Fruit fly (Drosophila melanogaster) whole organism, embryonic: ENCODE data around the gene CG6962.

Source experiments
- Adf1 ChIP-seq: fragments of 200-800 bp; sonication (Bioruptor generic); IDR thresholded peaks from 2 replicates; pipeline ENCODE4 v1.3.6; 2022; ENCODE audit warnings: missing biosample characterization, missing genetic modification characterization
- Asciz ChIP-seq: fragments of 200-800 bp; sonication (Bioruptor generic); optimal IDR thresholded peaks from 2 replicates; lab custom pipeline; 2017; ENCODE audit warnings: missing biosample characterization, mild to moderate bottlenecking, missing genetic modification characterization, missing genetic modification reagents
- Atf-2 ChIP-seq: fragments of 200-800 bp; sonication (Bioruptor generic); optimal IDR thresholded peaks from 2 replicates; lab custom pipeline; 2016; ENCODE audit warnings: missing biosample characterization, missing genetic modification characterization
- Atf6 ChIP-seq: fragments of 200-800 bp; sonication (Bioruptor generic); IDR thresholded peaks from 2 replicates; pipeline ENCODE4 v1.3.6; 2022; ENCODE audit warnings: missing biosample characterization, missing genetic modification characterization
- B-H2 ChIP-seq: fragments of 200-800 bp; sonication (Bioruptor generic); optimal IDR thresholded peaks from 2 replicates; lab custom pipeline; 2018; ENCODE audit warnings: missing biosample characterization, mild to moderate bottlenecking, missing genetic modification characterization
- CG13424 ChIP-seq: fragments of 200-800 bp; sonication (Bioruptor generic); optimal IDR thresholded peaks from 2 replicates; lab custom pipeline; 2019; ENCODE audit warnings: missing biosample characterization, mild to moderate bottlenecking, missing genetic modification characterization, moderate library complexity
- CG15269 ChIP-seq: fragments of 200-800 bp; sonication (Bioruptor generic); optimal IDR thresholded peaks from 2 replicates; lab custom pipeline; 2018; ENCODE audit warnings: missing biosample characterization, mild to moderate bottlenecking, missing genetic modification characterization, moderate library complexity
- CG1529 ChIP-seq: fragments of 200-800 bp; sonication (Bioruptor generic); optimal IDR thresholded peaks from 3 replicates; lab custom pipeline; 2018; ENCODE audit warnings: missing biosample characterization, missing genetic modification characterization
- CG1603 ChIP-seq: fragments of 200-800 bp; sonication (Bioruptor generic); optimal IDR thresholded peaks from 2 replicates; lab custom pipeline; 2019; ENCODE audit warnings: missing biosample characterization, mild to moderate bottlenecking, missing genetic modification characterization, moderate library complexity
- CG17829 ChIP-seq: fragments of 200-800 bp; optimal IDR thresholded peaks from 2 replicates; lab custom pipeline; 2019; ENCODE audit warnings: missing biosample characterization, mild to moderate bottlenecking, missing genetic modification characterization, moderate library complexity
- CG30403 ChIP-seq: fragments of 200-800 bp; sonication (Bioruptor generic); optimal IDR thresholded peaks from 3 replicates; lab custom pipeline; 2016; ENCODE audit warnings: missing biosample characterization, missing genetic modification characterization
- CG6765 ChIP-seq: fragments of 200-800 bp; sonication (Bioruptor generic); optimal IDR thresholded peaks from 3 replicates; lab custom pipeline; 2017; ENCODE audit warnings: missing biosample characterization, mild to moderate bottlenecking, missing genetic modification characterization
- CG7271 ChIP-seq: fragments of 200-800 bp; sonication (Bioruptor generic); optimal IDR thresholded peaks from 2 replicates; lab custom pipeline; 2018; ENCODE audit warnings: missing biosample characterization, mild to moderate bottlenecking, missing genetic modification characterization, moderate library complexity
- CG8388 ChIP-seq: fragments of 200-800 bp; sonication (Bioruptor generic); optimal IDR thresholded peaks from 2 replicates; lab custom pipeline; 2019; ENCODE audit warnings: missing biosample characterization, mild to moderate bottlenecking, missing genetic modification characterization, moderate library complexity
- CG9437 ChIP-seq: fragments of 200-800 bp; sonication (Bioruptor generic); optimal IDR thresholded peaks from 2 replicates; lab custom pipeline; 2018; ENCODE audit warnings: missing biosample characterization, mild to moderate bottlenecking, missing genetic modification characterization
- CG9797 ChIP-seq: fragments of 200-800 bp; sonication (Bioruptor generic); optimal IDR thresholded peaks from 3 replicates; lab custom pipeline; 2018; ENCODE audit warnings: missing biosample characterization, mild to moderate bottlenecking, missing genetic modification characterization
- D19B ChIP-seq: fragments of 200-800 bp; sonication (Bioruptor generic); optimal IDR thresholded peaks from 2 replicates; lab custom pipeline; 2017; ENCODE audit warnings: missing biosample characterization, mild to moderate bottlenecking, missing genetic modification characterization
- GATAe ChIP-seq: fragments of 200-800 bp; sonication (Bioruptor generic); conservative IDR thresholded peaks from 2 replicates; pipeline ENCODE4 v1.3.6; 2022; ENCODE audit warnings: missing biosample characterization, missing genetic modification characterization
- HHEX ChIP-seq: fragments of 200-800 bp; sonication (Bioruptor generic); optimal IDR thresholded peaks from 3 replicates; lab custom pipeline; 2017; ENCODE audit warnings: missing biosample characterization, mild to moderate bottlenecking, missing genetic modification characterization, missing genetic modification reagents
- HmgD ChIP-seq: fragments of 200-800 bp; sonication (Bioruptor generic); optimal IDR thresholded peaks from 3 replicates; lab custom pipeline; 2016; ENCODE audit warnings: missing biosample characterization, missing genetic modification characterization
- Max ChIP-seq: fragments of 200-800 bp; sonication (Bioruptor generic); optimal IDR thresholded peaks from 2 replicates; lab custom pipeline; 2016; ENCODE audit warnings: missing biosample characterization, mild to moderate bottlenecking, missing genetic modification characterization
- NfI ChIP-seq: fragments of 200-800 bp; sonication (Bioruptor generic); optimal IDR thresholded peaks from 3 replicates; lab custom pipeline; 2018; ENCODE audit warnings: missing biosample characterization, mild to moderate bottlenecking, missing genetic modification characterization, moderate library complexity
- PHDP ChIP-seq: fragments of 200-800 bp; sonication (Bioruptor generic); optimal IDR thresholded peaks from 3 replicates; lab custom pipeline; 2018; ENCODE audit warnings: missing biosample characterization, mild to moderate bottlenecking, missing genetic modification characterization, moderate library complexity
- abd-A ChIP-seq: fragments of 200-800 bp; sonication (Bioruptor generic); optimal IDR thresholded peaks from 3 replicates; lab custom pipeline; 2019; ENCODE audit warnings: missing biosample characterization, mild to moderate bottlenecking, missing genetic modification characterization, moderate library complexity
- amos ChIP-seq: fragments of 200-800 bp; sonication (Bioruptor generic); IDR thresholded peaks from 2 replicates; pipeline ENCODE4 v1.3.6; 2022; ENCODE audit warnings: missing biosample characterization, missing genetic modification characterization; ENCODE audit not compliant: partially characterized antibody
- chm ChIP-seq: fragments of 200-800 bp; sonication (Bioruptor generic); IDR thresholded peaks from 2 replicates; pipeline ENCODE4 v1.3.6; 2022; ENCODE audit warnings: missing biosample characterization, missing genetic modification characterization
- croc ChIP-seq: fragments of 200-800 bp; sonication (Bioruptor generic); conservative IDR thresholded peaks from 3 replicates; pipeline ENCODE4 v1.3.6; 2022; ENCODE audit warnings: missing biosample characterization, missing genetic modification characterization
- dan ChIP-seq: fragments of 200-800 bp; sonication (Bioruptor generic); IDR thresholded peaks from 2 replicates; pipeline ENCODE4 v1.3.6; 2022; ENCODE audit warnings: missing biosample characterization, missing genetic modification characterization
- eyg ChIP-seq: fragments of 200-800 bp; sonication (Bioruptor generic); optimal IDR thresholded peaks from 3 replicates; lab custom pipeline; 2016; ENCODE audit warnings: missing biosample characterization, missing genetic modification characterization
- gem ChIP-seq: fragments of 200-800 bp; sonication (Bioruptor generic); optimal IDR thresholded peaks from 2 replicates; lab custom pipeline; 2019; ENCODE audit warnings: missing biosample characterization, mild to moderate bottlenecking, missing genetic modification characterization, moderate library complexity
- gro ChIP-seq: fragments of 200-800 bp; sonication (Bioruptor generic); optimal IDR thresholded peaks from 2 replicates; lab custom pipeline; 2016; ENCODE audit warnings: missing biosample characterization, missing genetic modification characterization
- gsb ChIP-seq: fragments of 200-800 bp; sonication (Bioruptor generic); IDR thresholded peaks from 2 replicates; pipeline ENCODE4 v1.3.6; 2022; ENCODE audit warnings: missing biosample characterization, missing genetic modification characterization
- gsb-n ChIP-seq: fragments of 200-800 bp; sonication (Bioruptor generic); optimal IDR thresholded peaks from 3 replicates; lab custom pipeline; 2018; ENCODE audit warnings: missing biosample characterization, mild to moderate bottlenecking, missing genetic modification characterization
- hbn ChIP-seq: fragments of 200-800 bp; sonication (Bioruptor generic); IDR thresholded peaks from 2 replicates; pipeline ENCODE4 v1.3.6; 2022; ENCODE audit warnings: missing biosample characterization, missing genetic modification characterization; ENCODE audit not compliant: partially characterized antibody
- jing ChIP-seq: fragments of 200-800 bp; sonication (Bioruptor generic); optimal IDR thresholded peaks from 2 replicates; lab custom pipeline; 2018; ENCODE audit warnings: missing biosample characterization, mild to moderate bottlenecking, missing genetic modification characterization
- jumu ChIP-seq: fragments of 200-800 bp; sonication (Bioruptor generic); optimal IDR thresholded peaks from 3 replicates; lab custom pipeline; 2016; ENCODE audit warnings: missing biosample characterization, missing genetic modification characterization
- klu ChIP-seq: fragments of 200-800 bp; sonication (Bioruptor generic); IDR thresholded peaks from 2 replicates; pipeline ENCODE4 v1.3.6; 2022; ENCODE audit warnings: missing biosample characterization, missing genetic modification characterization
- oc ChIP-seq: fragments of 200-800 bp; sonication (Bioruptor generic); optimal IDR thresholded peaks from 2 replicates; lab custom pipeline; 2018; ENCODE audit warnings: missing biosample characterization, mild to moderate bottlenecking, missing genetic modification characterization, moderate library complexity
- onecut ChIP-seq: fragments of 200-800 bp; sonication (Bioruptor generic); IDR thresholded peaks from 2 replicates; pipeline ENCODE4 v1.3.6; 2022; ENCODE audit warnings: missing biosample characterization, missing genetic modification characterization
- pb ChIP-seq: fragments of 200-800 bp; sonication (Bioruptor generic); optimal IDR thresholded peaks from 3 replicates; lab custom pipeline; 2016; ENCODE audit warnings: missing biosample characterization, missing genetic modification characterization
- ranshi ChIP-seq: fragments of 200-800 bp; sonication (Bioruptor generic); IDR thresholded peaks from 2 replicates; pipeline ENCODE4 v1.3.6; 2022; ENCODE audit warnings: missing biosample characterization, missing genetic modification characterization
- ro ChIP-seq: fragments of 200-800 bp; sonication (Bioruptor generic); IDR thresholded peaks from 2 replicates; pipeline ENCODE4 v1.3.6; 2022; ENCODE audit warnings: missing biosample characterization, missing genetic modification characterization
- sim ChIP-seq: fragments of 200-800 bp; sonication (Bioruptor generic); IDR thresholded peaks from 2 replicates; pipeline ENCODE4 v1.3.6; 2022; ENCODE audit warnings: missing biosample characterization, missing genetic modification characterization
- sima ChIP-seq: fragments of 200-800 bp; sonication (Bioruptor generic); optimal IDR thresholded peaks from 2 replicates; lab custom pipeline; 2016; ENCODE audit warnings: missing biosample characterization, missing genetic modification characterization
- trem ChIP-seq: fragments of 200-800 bp; optimal IDR thresholded peaks from 3 replicates; lab custom pipeline; 2019; ENCODE audit warnings: missing biosample characterization, mild to moderate bottlenecking, missing genetic modification characterization, moderate library complexity
- tx ChIP-seq: fragments of 200-800 bp; sonication (Bioruptor generic); optimal IDR thresholded peaks from 2 replicates; lab custom pipeline; 2016; ENCODE audit warnings: missing biosample characterization, missing genetic modification characterization
- vfl ChIP-seq: fragments of 200-800 bp; sonication (Bioruptor generic); optimal IDR thresholded peaks from 2 replicates; lab custom pipeline; 2016; ENCODE audit warnings: missing biosample characterization, missing genetic modification characterization
- z ChIP-seq: fragments of 200-800 bp; sonication (Bioruptor generic); IDR thresholded peaks from 3 replicates; pipeline ENCODE4 v1.3.6; 2022; ENCODE audit warnings: missing biosample characterization, missing genetic modification characterization

CG6962 gene

DNA sequence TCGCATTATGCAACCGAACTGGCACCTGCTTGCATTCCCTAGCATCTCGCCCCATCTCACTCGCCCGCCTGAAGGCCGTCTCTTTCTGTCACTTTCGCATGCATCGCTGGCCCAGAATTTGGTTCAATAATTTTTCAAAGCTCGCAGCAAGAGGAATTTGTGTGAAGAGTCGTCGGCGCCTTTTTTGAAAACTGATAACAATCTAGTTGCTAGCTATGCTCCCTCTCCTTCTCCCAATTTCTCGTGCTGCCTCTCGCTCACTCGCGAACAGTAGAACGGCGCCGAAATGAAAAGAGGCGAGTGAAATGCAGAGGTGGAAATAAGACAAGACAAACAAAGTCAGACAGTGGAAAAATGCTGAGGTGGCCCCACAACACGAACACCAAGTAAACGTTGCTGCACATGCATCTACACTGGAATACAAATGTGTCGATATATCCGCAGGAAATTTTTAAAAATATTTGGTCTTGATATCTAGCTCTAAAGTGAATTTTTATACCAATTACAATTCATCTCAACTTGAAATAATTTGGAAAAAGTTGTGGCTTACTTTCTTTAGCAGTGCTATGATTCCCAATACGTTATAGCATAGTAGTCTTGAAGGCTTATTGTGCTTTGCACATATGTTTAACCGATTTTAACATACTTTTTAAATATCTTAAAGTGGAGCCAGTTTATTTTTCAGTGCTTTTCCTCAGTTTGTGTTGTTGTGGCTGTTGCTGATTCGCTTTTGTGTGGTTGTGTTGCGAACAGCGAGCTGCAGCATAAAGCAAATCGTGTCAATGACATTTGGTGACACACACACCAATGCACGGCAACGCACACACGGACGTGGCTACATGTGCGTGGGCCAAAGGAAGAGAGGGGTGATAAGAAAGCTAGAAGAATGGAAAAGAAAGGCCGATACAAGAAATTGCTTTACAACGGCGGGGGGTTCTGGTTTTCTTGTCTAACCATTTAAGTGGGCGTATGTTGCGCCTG, 31.1 kb downstream of the CG6962 start (continued):
- TF ChIP-seq chm (GFP tag; lab: Robert Waterston, UW) (0 out of 2 replicates have a peak, but pooled peaks have one; percentile 10), D19B (no peak), gro (GFP tag; lab: Kevin White, UChicago) (no peak), vfl (GFP tag; lab: Kevin White, UChicago) (no peak), Atf-2 (GFP tag; lab: Kevin White, UChicago) (peak; percentile 80), CG7271 (no peak), sima (GFP tag; lab: Kevin White, UChicago) (peak; percentile 9), gem (tag; lab: Kevin White, UChicago) (peak; percentile 93), CG9797 (peak; percentile 4), CG15269 (tag; lab: Kevin White, UChicago) (peak; percentile 56), jumu (GFP tag; lab: Kevin White, UChicago) (peak; percentile 76), GATAe (GFP tag; lab: Robert Waterston, UW) (no peak), z (GFP tag; lab: Robert Waterston, UW) (no peak), pb (GFP tag; lab: Kevin White, UChicago) (peak; percentile 28), ranshi (GFP tag; lab: Robert Waterston, UW) (peak; percentile 7; the same call in 1 of the 2 replicates), sim (no peak; the same call in 1 of the 2 replicates), CG9437 (GFP tag; lab: Kevin White, UChicago) (peak; percentile 70), croc (peak; percentile 88), trem (tag; lab: Kevin White, UChicago) (peak; percentile 89), gsb (GFP tag; lab: Robert Waterston, UW) (no peak), CG6765 (GFP tag; lab: Kevin White, UChicago) (no peak), abd-A (peak; percentile 25), HHEX (peak; percentile 61), ro (peak; percentile 66; the same call in 1 of the 2 replicates), CG17829 (tag; lab: Kevin White, UChicago) (peak; percentile 91), CG1529 (GFP tag; lab: Kevin White, UChicago) (peak; percentile 93), eyg (GFP tag; lab: Kevin White, UChicago) (no peak), Adf1 (GFP tag; lab: Robert Waterston, UW) (no peak), HmgD (peak; percentile 7), tx (GFP tag; lab: Kevin White, UChicago) (peak; percentile 62), klu (GFP tag; lab: Robert Waterston, UW) (no peak), jing (GFP tag; lab: Kevin White, UChicago) (peak; percentile 85), gsb-n (tag; lab: Kevin White, UChicago) (peak; percentile 89), onecut (peak; percentile 36), CG13424 (tag; lab: Kevin White, UChicago) (peak; percentile 85), CG1603 (peak; percentile 81), CG8388 (peak; percentile 91), amos (no peak), hbn (GFP tag; lab: Robert Waterston, UW) (no peak), dan (GFP tag; lab: Robert Waterston, UW) (peak; percentile 34; the same call in 1 of the 2 replicates), Max (peak; percentile 46), NfI (peak; percentile 56), oc (tag; lab: Kevin White, UChicago) (peak; percentile 79), B-H2 (GFP tag; lab: Kevin White, UChicago) (no peak), CG30403 (GFP tag; lab: Kevin White, UChicago) (peak; percentile 83), Asciz (GFP tag; lab: Kevin White, UChicago) (peak; percentile 91), Atf6 (GFP tag; lab: Robert Waterston, UW) (no peak), PHDP (tag; lab: Kevin White, UChicago) (peak; percentile 85)
